Fruit fly (Drosophila melanogaster): Measurements from ENCODE around the gene CG17712.

The CG17712 gene

dm6 chr2L:1729607-1730011 lies 22.3 kb downstream of the CG17712 start, which contains the start of the genes Eno and CG31937:
TSS of gene Eno (minus strand) at chr2L:1729636.
TSS of gene CG31937 (plus strand) at chr2L:1729887.
- TF ChIP-seq CG6163 (GFP tag; IDR thresholded peaks at IDR 0.05) (peak; percentile 39; the same call in 1 of the 3 replicates), CG6792 (GFP tag; optimal IDR thresholded peaks at IDR 0.05) (peak; percentile 9), CG8319 (GFP tag; optimal IDR thresholded peaks at IDR 0.05) (no peak), dsx (GFP tag; optimal IDR thresholded peaks at IDR 0.05; ENCODE audit: poor library complexity, severe bottlenecking) (peak; percentile 15), Hr4 (GFP tag; optimal IDR thresholded peaks at IDR 0.05) (peak; percentile 77), esn (GFP tag; optimal IDR thresholded peaks at IDR 0.05) (peak; percentile 74), Blimp-1 (GFP tag; optimal IDR thresholded peaks at IDR 0.05) (no peak), eg (GFP tag; IDR thresholded peaks at IDR 0.05) (peak; percentile 42; the same call in 2 of the 3 replicates), Ets21C (GFP tag; optimal IDR thresholded peaks at IDR 0.05) (peak; percentile 41), spab (GFP tag; optimal IDR thresholded peaks at IDR 0.05) (no peak), Eip78C (GFP tag) (peak; percentile 76), Hr39 (GFP tag; optimal IDR thresholded peaks at IDR 0.05) (peak; percentile 51), Hr38 (GFP tag; optimal IDR thresholded peaks at IDR 0.05) (peak; percentile 13), CG10631 (GFP tag; optimal IDR thresholded peaks at IDR 0.05) (peak; percentile 54), fd59A (GFP tag; optimal IDR thresholded peaks at IDR 0.05) (no peak), net (GFP tag; optimal IDR thresholded peaks at IDR 0.05) (peak; percentile 57), Eip75B (GFP tag; optimal IDR thresholded peaks at IDR 0.05) (peak; percentile 43), CG8632 (GFP tag; optimal IDR thresholded peaks at IDR 0.05) (no peak), CG32006 (GFP tag; optimal IDR thresholded peaks at IDR 0.05) (peak; percentile 74), CG3032 (tag; optimal IDR thresholded peaks at IDR 0.05) (peak; percentile 54), CG16779 (tag; optimal IDR thresholded peaks at IDR 0.05) (peak; percentile 16), Ets96B (tag; optimal IDR thresholded peaks at IDR 0.05) (peak; percentile 15), CG11294 (GFP tag; IDR thresholded peaks at IDR 0.05) (no peak), achi (GFP tag; optimal IDR thresholded peaks at IDR 0.05) (peak; percentile 47), Lpt (GFP tag; optimal IDR thresholded peaks at IDR 0.05) (peak; percentile 28), CG10669 (GFP tag; optimal IDR thresholded peaks at IDR 0.05) (peak; percentile 1), pdm3 (GFP tag; optimal IDR thresholded peaks at IDR 0.05) (peak; percentile 76), lz (GFP tag; optimal IDR thresholded peaks at IDR 0.05) (peak; percentile 47), Sox15 (GFP tag; optimal IDR thresholded peaks at IDR 0.05) (no peak), svp (GFP tag) (peak; percentile 85), Eip93F (GFP tag; optimal IDR thresholded peaks at IDR 0.05) (no peak), Smox (GFP tag; optimal IDR thresholded peaks at IDR 0.05) (peak; percentile 29), CG8119 (GFP tag; IDR thresholded peaks at IDR 0.05) (peak; percentile 67), CG4318 (GFP tag; optimal IDR thresholded peaks at IDR 0.05) (peak; percentile 41), acj6 (GFP tag; optimal IDR thresholded peaks at IDR 0.05) (peak; percentile 44), CG6854 (GFP tag; optimal IDR thresholded peaks at IDR 0.05) (peak; percentile 21), CG15336 (GFP tag; IDR thresholded peaks at IDR 0.05) (peak; percentile 61), CG11902 (GFP tag; optimal IDR thresholded peaks at IDR 0.05) (no peak), vri (GFP tag; optimal IDR thresholded peaks at IDR 0.05) (peak; percentile 55), CG11762 (GFP tag; optimal IDR thresholded peaks at IDR 0.05; ENCODE audit: insufficient read depth) (peak; percentile 34), salr (GFP tag; optimal IDR thresholded peaks at IDR 0.05) (peak in 1 of 2 experiments; percentile 47), Gug (GFP tag; IDR thresholded peaks at IDR 0.05) (peak; percentile 49), CG1621 (tag; optimal IDR thresholded peaks at IDR 0.05) (peak; percentile 41), ss (GFP tag; optimal IDR thresholded peaks at IDR 0.05) (peak in 1 of 2 experiments; percentile 30), Met (GFP tag; optimal IDR thresholded peaks at IDR 0.05) (peak; percentile 48), CG6808 (GFP tag; optimal IDR thresholded peaks at IDR 0.05) (peak; percentile 42), CG31627 (GFP tag; optimal IDR thresholded peaks at IDR 0.05) (peak; percentile 51), CG3919 (GFP tag; optimal IDR thresholded peaks at IDR 0.05) (peak; percentile 51), Sox102F (GFP tag; optimal IDR thresholded peaks at IDR 0.05) (peak; percentile 64), CG7368 (GFP tag; optimal IDR thresholded peaks at IDR 0.05) (peak; percentile 7), dac (GFP tag; optimal IDR thresholded peaks at IDR 0.05) (peak; percentile 73), fkh (GFP tag; optimal IDR thresholded peaks at IDR 0.05) (no peak)

Data from whole organism, prepupa.